Worm (Caenorhabditis elegans) whole organism, L2 larva: ENCODE measurements around the gene acaa-2.

Experiments used
- ZK546.5 ChIP-seq: sonication (generic microtip); optimal IDR thresholded peaks from 2 replicates; lab custom pipeline; 2017; ENCODE audit warnings: missing biosample characterization, missing genetic modification characterization
- alr-1 ChIP-seq: fragments of 150-350 bp; optimal IDR thresholded peaks from 2 replicates; lab custom pipeline; 2014; ENCODE audit warnings: missing biosample characterization, missing genetic modification characterization
- ama-1 ChIP-seq: fragments of 150-350 bp; optimal IDR thresholded peaks from 2 replicates; lab custom pipeline; 2018; ENCODE audit warnings: inconsistent platforms
- elt-1 ChIP-seq: fragments of 150-350 bp; optimal IDR thresholded peaks from 2 replicates; lab custom pipeline; 2014; ENCODE audit warnings: missing biosample characterization, missing genetic modification characterization
- lin-13 ChIP-seq: fragments of 150-350 bp; optimal IDR thresholded peaks from 2 replicates; lab custom pipeline; 2014; ENCODE audit warnings: missing biosample characterization, missing genetic modification reagents, missing genetic modification characterization
- lin-39 ChIP-seq: fragments of 150-350 bp; optimal IDR thresholded peaks from 2 replicates; lab custom pipeline; 2014; ENCODE audit warnings: missing biosample characterization, missing genetic modification reagents, missing genetic modification characterization
- skn-1 ChIP-seq: sonication (generic microtip); optimal IDR thresholded peaks from 2 replicates; lab custom pipeline; 2017; ENCODE audit warnings: missing biosample characterization, missing genetic modification characterization
- unc-39 ChIP-seq: fragments of 150-350 bp; optimal IDR thresholded peaks from 2 replicates; lab custom pipeline; 2014; ENCODE audit warnings: missing biosample characterization, missing genetic modification characterization
- ztf-11 ChIP-seq: sonication (generic microtip); optimal IDR thresholded peaks from 2 replicates; lab custom pipeline; 2017; ENCODE audit warnings: missing biosample characterization, missing genetic modification characterization

DNA sequence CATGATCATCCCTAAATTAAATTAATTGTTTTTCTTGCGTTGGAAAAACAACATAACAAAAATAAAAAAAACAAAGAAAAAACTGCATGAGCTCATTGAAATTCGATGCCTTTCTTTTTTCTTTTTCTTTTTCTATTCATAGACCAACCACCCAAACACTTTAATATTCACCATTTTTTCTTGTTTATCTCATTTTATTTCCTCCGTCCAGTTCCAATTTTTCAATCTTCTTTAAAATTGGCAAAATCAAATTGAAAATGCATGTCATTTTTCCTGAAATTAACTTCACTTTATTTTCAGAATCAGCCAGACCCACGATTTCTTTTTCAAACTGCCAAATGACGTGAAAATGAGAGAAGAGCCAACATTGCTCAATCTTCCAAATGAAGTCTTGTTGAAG is 41.1 kb downstream of the acaa-2 start, which contains the start of gene T03F6.4:
- no peak for TF ChIP-seq lin-39 (tag; lab: Kevin White, UChicago)
- no peak for TF ChIP-seq elt-1 (tag; lab: Kevin White, UChicago)
- no peak for TF ChIP-seq lin-13 (GFP tag; lab: Kevin White, UChicago)
- TF ChIP-seq ama-1 (lab: Kevin White, UChicago): no peak
- TF ChIP-seq ZK546.5 (tag; lab: Kevin White, UChicago): no peak
- TF ChIP-seq ztf-11 (tag; lab: Kevin White, UChicago): no peak
- TF ChIP-seq unc-39 (tag; lab: Kevin White, UChicago): no peak
- TF ChIP-seq skn-1 (tag; lab: Kevin White, UChicago): no peak
- TF ChIP-seq alr-1 (tag; lab: Kevin White, UChicago): no peak
